Worm (Caenorhabditis elegans) whole organism, late embryonic: Measurements from ENCODE around the gene F40F8.11.

ENCODE experiments used
- ama-1 ChIP-seq: fragments of 150-350 bp; optimal IDR thresholded peaks from 2 replicates; lab custom pipeline; 2014
- ceh-48 ChIP-seq: sonication (generic microtip); optimal IDR thresholded peaks from 2 replicates; lab custom pipeline; 2016; ENCODE audit warnings: missing genetic modification characterization, inconsistent platforms, missing compliant biosample characterization
- ceh-6 ChIP-seq: fragments of 200-800 bp; sonication (Bioruptor generic); optimal IDR thresholded peaks from 2 replicates; lab custom pipeline; 2018; ENCODE audit warnings: mild to moderate bottlenecking, missing genetic modification characterization, missing compliant biosample characterization
- fkh-10 ChIP-seq: fragments of 150-350 bp; optimal IDR thresholded peaks from 2 replicates; lab custom pipeline; 2014; ENCODE audit warnings: missing biosample characterization, missing genetic modification reagents, missing genetic modification characterization
- gmeb-2 ChIP-seq: sonication (generic microtip); optimal IDR thresholded peaks from 2 replicates; lab custom pipeline; 2016; ENCODE audit warnings: missing genetic modification characterization, inconsistent platforms, missing compliant biosample characterization
- hlh-13 ChIP-seq: fragments of 200-800 bp; sonication (Bioruptor generic); optimal IDR thresholded peaks from 2 replicates; lab custom pipeline; 2018; ENCODE audit warnings: mild to moderate bottlenecking, missing genetic modification characterization, missing compliant biosample characterization
- hlh-6 ChIP-seq: sonication (generic microtip); optimal IDR thresholded peaks from 2 replicates; lab custom pipeline; 2016; ENCODE audit warnings: missing genotype, missing genetic modification characterization, missing compliant biosample characterization
- lim-6 ChIP-seq: sonication (generic microtip); optimal IDR thresholded peaks from 2 replicates; lab custom pipeline; 2016; ENCODE audit warnings: missing genetic modification characterization, missing compliant biosample characterization
- nfya-1 ChIP-seq: sonication (generic microtip); optimal IDR thresholded peaks from 2 replicates; lab custom pipeline; 2017; ENCODE audit warnings: missing genetic modification characterization, mild to moderate bottlenecking, missing compliant biosample characterization, antibody characterized with exemption, moderate library complexity
- pax-1 ChIP-seq: fragments of 150-350 bp; optimal IDR thresholded peaks from 2 replicates; lab custom pipeline; 2014; ENCODE audit warnings: missing biosample characterization, missing genetic modification characterization
- pha-4 ChIP-seq: fragments of 150-350 bp; optimal IDR thresholded peaks from 2 replicates; lab custom pipeline; 2018; ENCODE audit warnings: missing biosample characterization, missing genetic modification reagents, missing genetic modification characterization
- pqm-1 ChIP-seq: sonication (generic microtip); optimal IDR thresholded peaks from 2 replicates; lab custom pipeline; 2016; ENCODE audit warnings: missing genetic modification characterization, missing compliant biosample characterization
- tbx-2 ChIP-seq: sonication (generic microtip); optimal IDR thresholded peaks from 2 replicates; lab custom pipeline; 2016; ENCODE audit warnings: missing genetic modification characterization, missing compliant biosample characterization
- tbx-7 ChIP-seq: sonication (generic microtip); optimal IDR thresholded peaks from 2 replicates; lab custom pipeline; 2016; ENCODE audit warnings: missing genotype, missing genetic modification characterization, missing compliant biosample characterization

- TF ChIP-seq nfya-1 (tag; lab: Kevin White, UChicago) (no peak), ceh-48 (tag; lab: Kevin White, UChicago) (no peak), gmeb-2 (tag; lab: Kevin White, UChicago) (no peak), fkh-10 (GFP tag; lab: Kevin White, UChicago) (no peak), hlh-13 (GFP tag; lab: Kevin White, UChicago) (no peak), pqm-1 (tag; lab: Kevin White, UChicago) (no peak), hlh-6 (tag; lab: Kevin White, UChicago) (no peak), tbx-7 (tag; lab: Kevin White, UChicago) (no peak), ceh-6 (GFP tag; lab: Kevin White, UChicago) (no peak), lim-6 (tag; lab: Kevin White, UChicago) (no peak), pha-4 (no peak), ama-1 (lab: Kevin White, UChicago) (no peak), pax-1 (tag; lab: Kevin White, UChicago) (no peak), tbx-2 (tag; lab: Kevin White, UChicago) (no peak)
Observed at ce11 chrII:11132542-11132941, at the start of gene F40F8.11.
